Fruit fly (Drosophila melanogaster) whole organism, adult: ENCODE measurements around the gene Cyp28d1.

Source experiments
- CG11617 ChIP-seq: fragments of 200-800 bp; sonication (Bioruptor generic); optimal IDR thresholded peaks from 2 replicates; lab custom pipeline; 2017; ENCODE audit warnings: mild to moderate bottlenecking, missing biosample characterization, missing genetic modification reagents, missing genetic modification characterization
- CG14711 ChIP-seq: fragments of 200-800 bp; sonication (Bioruptor generic); optimal IDR thresholded peaks from 2 replicates; lab custom pipeline; 2018; ENCODE audit warnings: missing biosample characterization, mild to moderate bottlenecking, missing genetic modification characterization, moderate library complexity
- CG33017 ChIP-seq: fragments of 200-800 bp; sonication (Bioruptor generic); optimal IDR thresholded peaks from 2 replicates; lab custom pipeline; 2018; ENCODE audit warnings: missing biosample characterization, mild to moderate bottlenecking, missing genetic modification characterization, moderate library complexity
- CG5204 ChIP-seq: fragments of 200-800 bp; sonication (Bioruptor generic); optimal IDR thresholded peaks from 2 replicates; lab custom pipeline; 2016; ENCODE audit warnings: missing biosample characterization, missing genetic modification characterization
- CG7101 ChIP-seq: fragments of 200-800 bp; sonication (Bioruptor generic); optimal IDR thresholded peaks from 2 replicates; lab custom pipeline; 2018; ENCODE audit warnings: missing biosample characterization, mild to moderate bottlenecking, missing genetic modification characterization, moderate library complexity
- Crg-1 ChIP-seq: fragments of 200-800 bp; sonication (Bioruptor generic); optimal IDR thresholded peaks from 2 replicates; lab custom pipeline; 2016; ENCODE audit warnings: missing biosample characterization, missing genetic modification characterization
- Mnt ChIP-seq: fragments of 200-800 bp; sonication (Bioruptor generic); optimal IDR thresholded peaks from 2 replicates; lab custom pipeline; 2016; ENCODE audit warnings: missing biosample characterization, mild to moderate bottlenecking, missing genetic modification characterization
- cic ChIP-seq: fragments of 200-800 bp; sonication (Bioruptor generic); optimal IDR thresholded peaks from 2 replicates; lab custom pipeline; 2017; ENCODE audit warnings: missing biosample characterization, mild to moderate bottlenecking, missing genetic modification characterization, moderate library complexity
- cnc ChIP-seq, 2 experiments: fragments of >200 bp; optimal IDR thresholded peaks; 2 replicates each; lab custom pipeline; 2017
- kay ChIP-seq: fragments of 200-800 bp; sonication (Bioruptor generic); peaks from one replicate; lab custom pipeline; 2016; ENCODE audit warnings: missing biosample characterization, missing genetic modification characterization, borderline replicate concordance
- tj ChIP-seq: fragments of 200-800 bp; sonication (Bioruptor generic); optimal IDR thresholded peaks from 3 replicates; lab custom pipeline; 2017; ENCODE audit warnings: missing biosample characterization, mild to moderate bottlenecking, missing genetic modification characterization, moderate library complexity

- TF ChIP-seq kay (GFP tag; lab: Kevin White, UChicago) (no peak), CG7101 (tag; lab: Kevin White, UChicago) (no peak), CG14711 (tag; lab: Kevin White, UChicago) (no peak), Mnt (GFP tag; lab: Kevin White, UChicago) (no peak), tj (GFP tag; lab: Kevin White, UChicago) (no peak), CG33017 (tag; lab: Kevin White, UChicago) (no peak), CG5204 (GFP tag; lab: Kevin White, UChicago) (no peak), CG11617 (GFP tag; lab: Kevin White, UChicago) (no peak), cic (no peak), Crg-1 (no peak), cnc (optimal IDR thresholded peaks at IDR 0.05; lab: Kevin White, UChicago) (no peak)
Observed at dm6 chr2L:5232175-5232574, 21.9 kb downstream of the Cyp28d1 start.
